Worm (Caenorhabditis elegans) whole organism, L2 larva: ENCODE data around the gene F53C11.1.

ENCODE experiments used
- C34F6.9 ChIP-seq: fragments of 150-350 bp; optimal IDR thresholded peaks from 2 replicates; lab custom pipeline; 2014; ENCODE audit warnings: missing biosample characterization, missing genetic modification characterization
- F13H6.1 ChIP-seq: sonication (generic microtip); optimal IDR thresholded peaks from 2 replicates; lab custom pipeline; 2016; ENCODE audit warnings: missing genetic modification characterization, missing compliant biosample characterization
- R02D3.7 ChIP-seq: fragments of 150-350 bp; optimal IDR thresholded peaks from 2 replicates; lab custom pipeline; 2014; ENCODE audit warnings: missing biosample characterization, missing genetic modification characterization
- Y55F3AM.14 ChIP-seq: fragments of 200-800 bp; sonication (Bioruptor generic); optimal IDR thresholded peaks from 2 replicates; lab custom pipeline; 2018; ENCODE audit warnings: mild to moderate bottlenecking, missing genetic modification characterization, missing compliant biosample characterization
- alr-1 ChIP-seq: fragments of 150-350 bp; optimal IDR thresholded peaks from 2 replicates; lab custom pipeline; 2014; ENCODE audit warnings: missing biosample characterization, missing genetic modification characterization
- aly-2 ChIP-seq: fragments of 150-350 bp; optimal IDR thresholded peaks from 2 replicates; lab custom pipeline; 2014; ENCODE audit warnings: missing biosample characterization, missing genetic modification characterization
- ceh-16 ChIP-seq: fragments of 150-350 bp; optimal IDR thresholded peaks from 2 replicates; lab custom pipeline; 2014; ENCODE audit warnings: missing biosample characterization, missing genetic modification characterization
- crh-2 ChIP-seq: sonication (generic microtip); optimal IDR thresholded peaks from 2 replicates; lab custom pipeline; 2017; ENCODE audit warnings: missing biosample characterization, missing genetic modification characterization
- egl-27 ChIP-seq: sonication (generic microtip); optimal IDR thresholded peaks from 3 replicates; lab custom pipeline; 2017; ENCODE audit warnings: missing biosample characterization, missing genetic modification reagents, missing genetic modification characterization
- elt-1 ChIP-seq: fragments of 150-350 bp; optimal IDR thresholded peaks from 2 replicates; lab custom pipeline; 2014; ENCODE audit warnings: missing biosample characterization, missing genetic modification characterization
- fos-1 ChIP-seq: fragments of 150-350 bp; optimal IDR thresholded peaks from 2 replicates; lab custom pipeline; 2014; ENCODE audit warnings: missing biosample characterization, missing genetic modification characterization
- gmeb-1 ChIP-seq: fragments of 150-350 bp; optimal IDR thresholded peaks from 2 replicates; lab custom pipeline; 2014; ENCODE audit warnings: missing biosample characterization, missing genetic modification characterization
- lin-11 ChIP-seq: fragments of 150-350 bp; sonication (generic microtip); optimal IDR thresholded peaks from 2 replicates; lab custom pipeline; 2014; ENCODE audit warnings: missing biosample characterization, missing genetic modification characterization, inconsistent platforms, mixed read lengths
- lin-13 ChIP-seq: fragments of 150-350 bp; optimal IDR thresholded peaks from 2 replicates; lab custom pipeline; 2014; ENCODE audit warnings: missing biosample characterization, missing genetic modification reagents, missing genetic modification characterization
- lin-39 ChIP-seq: fragments of 150-350 bp; optimal IDR thresholded peaks from 2 replicates; lab custom pipeline; 2014; ENCODE audit warnings: missing biosample characterization, missing genetic modification reagents, missing genetic modification characterization
- lsy-2 ChIP-seq, 2 experiments: fragments of 150-350 bp in 1 of 2; sonication (generic microtip) in 1 of 2; optimal IDR thresholded peaks; 2 replicates each; lab custom pipeline; 2014 to 2017; ENCODE audit warnings: missing biosample characterization in 2 of 2, missing genetic modification characterization in 2 of 2
- mab-5 ChIP-seq: fragments of 150-350 bp; optimal IDR thresholded peaks from 2 replicates; lab custom pipeline; 2014; ENCODE audit warnings: missing biosample characterization, missing genetic modification characterization
- mbf-1 ChIP-seq: sonication (generic microtip); optimal IDR thresholded peaks from 2 replicates; lab custom pipeline; 2017; ENCODE audit warnings: missing biosample characterization, missing genetic modification characterization
- mdl-1 ChIP-seq, 2 experiments: fragments of 150-350 bp in 1 of 2; sonication (generic microtip) in 1 of 2; optimal IDR thresholded peaks; 2 replicates each; lab custom pipeline; 2017; ENCODE audit warnings: missing biosample characterization in 2 of 2, missing genetic modification characterization in 2 of 2
- nhr-12 ChIP-seq: fragments of 150-350 bp; optimal IDR thresholded peaks from 2 replicates; lab custom pipeline; 2014; ENCODE audit warnings: missing biosample characterization, missing genetic modification characterization
- nhr-23 ChIP-seq: fragments of 150-350 bp; optimal IDR thresholded peaks from 2 replicates; lab custom pipeline; 2014; ENCODE audit warnings: missing biosample characterization, missing genetic modification reagents, missing genetic modification characterization
- nhr-25 ChIP-seq: fragments of 150-350 bp; sonication (generic microtip); optimal IDR thresholded peaks from 3 replicates; lab custom pipeline; 2014; ENCODE audit warnings: missing biosample characterization, missing genetic modification characterization
- nhr-6 ChIP-seq: fragments of 150-350 bp; optimal IDR thresholded peaks from 2 replicates; lab custom pipeline; 2014; ENCODE audit warnings: missing biosample characterization, missing genetic modification characterization
- sem-4 ChIP-seq: fragments of 150-350 bp; optimal IDR thresholded peaks from 2 replicates; lab custom pipeline; 2014; ENCODE audit warnings: missing biosample characterization, missing genetic modification reagents, missing genetic modification characterization
- skn-1 ChIP-seq: sonication (generic microtip); optimal IDR thresholded peaks from 2 replicates; lab custom pipeline; 2017; ENCODE audit warnings: missing biosample characterization, missing genetic modification characterization
- sma-3 ChIP-seq: sonication (generic microtip); optimal IDR thresholded peaks from 2 replicates; lab custom pipeline; 2016; ENCODE audit warnings: missing genetic modification reagents, missing genetic modification characterization, missing compliant biosample characterization
- sma-9 ChIP-seq, 2 experiments: fragments of 150-350 bp in 1 of 2; sonication (generic microtip) in 1 of 2; optimal IDR thresholded peaks; 2 replicates each; lab custom pipeline; 2014 to 2016; ENCODE audit warnings: missing genetic modification characterization in 2 of 2, mild to moderate bottlenecking in 1 of 2, missing biosample characterization in 1 of 2, missing compliant biosample characterization in 1 of 2, missing genetic modification reagents in 1 of 2, moderate library complexity in 1 of 2
- snpc-4 ChIP-seq: fragments of 150-350 bp; optimal IDR thresholded peaks from 2 replicates; lab custom pipeline; 2014; ENCODE audit warnings: missing biosample characterization, missing genetic modification characterization
- unc-39 ChIP-seq: fragments of 150-350 bp; optimal IDR thresholded peaks from 2 replicates; lab custom pipeline; 2014; ENCODE audit warnings: missing biosample characterization, missing genetic modification characterization
- ztf-1 ChIP-seq: fragments of 200-800 bp; sonication (Bioruptor generic); conservative IDR thresholded peaks from 2 replicates; pipeline ENCODE4 v1.3.6; 2022; ENCODE audit warnings: missing genetic modification characterization, missing compliant biosample characterization

F53C11.1 gene

ce11 chrV:13775529-13775928, at the start of gene F53C11.1:
TSS of gene F53C11.1 (plus strand) at chrV:13775796.
- no peak for TF ChIP-seq aly-2 (tag; lab: Kevin White, UChicago)
- peak; percentile 83 for TF ChIP-seq fos-1 (tag; lab: Kevin White, UChicago)

DNA sequence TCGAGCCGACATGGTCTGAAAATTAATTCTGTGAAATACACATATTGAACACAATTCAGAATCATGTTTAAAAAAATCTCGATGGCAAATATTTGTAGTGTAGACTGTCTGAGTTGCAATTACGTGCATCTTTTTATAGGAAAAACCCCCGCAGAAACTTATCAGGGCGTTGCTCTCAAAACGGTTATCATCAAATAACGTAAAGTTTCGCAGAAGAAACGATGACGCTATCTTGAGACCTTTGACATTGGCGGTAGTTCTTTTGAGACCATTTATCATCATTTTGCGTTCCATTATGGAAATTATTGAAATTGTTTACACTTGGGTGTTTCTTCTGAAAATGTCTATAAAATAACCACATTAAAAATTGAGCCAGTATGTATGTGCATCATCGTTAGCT, 44.8 kb upstream of the F53C11.1 start, which contains the start of gene dct-17:
Gene dct-17 (minus strand): TSS at position 23 of the 400 bp plus-strand sequence.
- TF ChIP-seq skn-1 (tag; lab: Kevin White, UChicago) = peak; percentile 48
- peak; percentile 91 for TF ChIP-seq fos-1 (tag; lab: Kevin White, UChicago)
- no peak for TF ChIP-seq F13H6.1 (tag; lab: Kevin White, UChicago)
- no peak for TF ChIP-seq gmeb-1 (tag; lab: Kevin White, UChicago)

DNA sequence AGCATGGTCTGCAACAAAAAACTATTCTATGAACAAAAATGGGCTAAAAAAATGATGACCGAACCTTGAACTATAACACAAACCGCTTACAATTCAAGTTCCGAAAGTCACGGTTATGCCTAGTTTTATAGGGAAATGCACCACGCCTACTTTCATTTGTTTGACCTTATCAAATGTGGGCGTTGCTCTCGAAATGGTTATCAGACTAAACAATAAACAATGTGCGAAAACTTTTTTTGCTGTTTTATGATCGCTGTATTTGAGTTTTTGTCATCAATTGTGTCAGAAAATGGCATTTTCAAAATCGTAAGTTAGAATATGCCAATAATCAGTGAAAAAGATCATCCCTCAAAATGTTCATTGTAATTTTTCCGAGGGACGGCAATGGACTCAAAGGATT, 39.4 kb upstream of the F53C11.1 start, which contains the start of gene F35E12.6:
Gene F35E12.6 (minus strand): TSS at position 101 of the 400 bp plus-strand sequence.
- no peak for TF ChIP-seq nhr-12 (tag; lab: Kevin White, UChicago)
- peak; percentile 19 for TF ChIP-seq fos-1 (tag; lab: Kevin White, UChicago)
- no peak for TF ChIP-seq nhr-23
- no peak for TF ChIP-seq lsy-2 (tag; optimal IDR thresholded peaks at IDR 0.05; lab: Kevin White, UChicago)
- TF ChIP-seq sma-3 = no peak

- TF ChIP-seq mab-5 (tag; lab: Kevin White, UChicago) = no peak
These were observed 37.2 kb upstream of the F53C11.1 start, which contains the start of gene irg-5 for ce11 chrV:13738374-13738773. TSS of gene irg-5 (minus strand) at chrV:13738474.

DNA sequence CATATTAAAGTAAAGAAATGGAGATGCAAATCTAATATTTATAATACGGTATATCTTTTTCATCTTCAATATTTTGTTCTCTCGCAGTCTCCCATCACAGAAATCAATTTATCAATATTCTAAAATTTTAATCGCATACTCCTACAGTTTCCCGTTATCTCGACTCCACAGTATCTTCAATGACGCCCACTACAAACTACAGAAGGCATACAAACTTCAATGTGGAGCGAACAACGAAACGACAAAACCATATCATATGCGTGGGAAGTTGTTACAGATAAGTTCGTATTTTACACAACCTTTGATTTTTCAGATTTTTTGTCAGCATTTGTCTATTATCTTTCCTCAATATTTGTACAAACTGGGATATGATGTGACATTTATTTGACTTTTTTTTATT, 35.7 kb upstream of the F53C11.1 start:
- peak; percentile 40 for TF ChIP-seq sma-9 (GFP tag; optimal IDR thresholded peaks at IDR 0.05; lab: Kevin White, UChicago)
- TF ChIP-seq sma-9 (tag; optimal IDR thresholded peaks at IDR 0.05; lab: Kevin White, UChicago) = no peak
- no peak for TF ChIP-seq nhr-6 (tag; lab: Kevin White, UChicago)
- TF ChIP-seq fos-1 (tag; lab: Kevin White, UChicago) = peak; percentile 51
- TF ChIP-seq, all 48 proteins: peak for 2

DNA sequence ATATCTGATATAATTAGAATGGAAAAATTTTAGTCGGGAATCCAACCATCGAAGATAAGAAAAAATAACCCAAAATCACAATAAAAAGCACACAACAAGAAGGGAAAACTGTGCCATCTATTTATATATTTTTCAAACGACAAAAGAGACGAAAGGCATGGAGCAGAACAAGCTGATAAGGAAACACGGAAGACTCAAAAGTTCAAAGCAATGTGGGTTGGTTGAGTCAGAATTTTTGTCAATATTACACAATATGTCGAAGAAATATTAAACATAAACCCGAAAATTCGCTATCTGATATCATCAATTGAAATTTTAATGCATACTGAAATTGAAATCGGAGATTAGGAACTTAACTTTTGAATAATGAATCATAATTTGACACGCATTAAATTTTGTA, 30.7 kb upstream of the F53C11.1 start, which contains the start of gene F35E12.9:
Gene F35E12.9 (minus strand): TSS at position 227 of the 400 bp plus-strand sequence.
- TF ChIP-seq egl-27 (no peak), crh-2 (tag; lab: Kevin White, UChicago) (peak; percentile 20), unc-39 (tag; lab: Kevin White, UChicago) (no peak), skn-1 (tag; lab: Kevin White, UChicago) (peak; percentile 46), R02D3.7 (no peak), sma-9 (GFP tag; optimal IDR thresholded peaks at IDR 0.05; lab: Kevin White, UChicago) (peak; percentile 22), sma-9 (tag; optimal IDR thresholded peaks at IDR 0.05; lab: Kevin White, UChicago) (no peak), nhr-25 (tag; lab: Kevin White, UChicago) (no peak), gmeb-1 (tag; lab: Kevin White, UChicago) (peak; percentile 40), F13H6.1 (tag; lab: Kevin White, UChicago) (peak; percentile 3), fos-1 (tag; lab: Kevin White, UChicago) (peak; percentile 98)

- TF ChIP-seq lin-13 (GFP tag; lab: Kevin White, UChicago) = no peak
- TF ChIP-seq lin-39 = no peak
- no peak for TF ChIP-seq elt-1 (tag; lab: Kevin White, UChicago)
- no peak for TF ChIP-seq lsy-2 (tag; optimal IDR thresholded peaks at IDR 0.05; lab: Kevin White, UChicago)
- no peak for TF ChIP-seq alr-1 (tag; lab: Kevin White, UChicago)
- TF ChIP-seq mbf-1 (tag; lab: Kevin White, UChicago) = no peak
- no peak for TF ChIP-seq ztf-1 (GFP tag; lab: Robert Waterston, UW)
- no peak for TF ChIP-seq mdl-1 (tag; optimal IDR thresholded peaks at IDR 0.05; lab: Kevin White, UChicago)
- no peak for TF ChIP-seq C34F6.9 (tag; lab: Kevin White, UChicago)
- no peak for TF ChIP-seq snpc-4 (tag; lab: Kevin White, UChicago)
- no peak for TF ChIP-seq sem-4 (tag; lab: Kevin White, UChicago)
- no peak for TF ChIP-seq lin-11 (tag; lab: Kevin White, UChicago)
- no peak for TF ChIP-seq nhr-25 (tag; lab: Kevin White, UChicago)
- TF ChIP-seq Y55F3AM.14 (GFP tag; lab: Kevin White, UChicago) = no peak
- TF ChIP-seq nhr-23 = no peak
- TF ChIP-seq ceh-16 (tag; lab: Kevin White, UChicago) = no peak
These were observed 26.9 kb upstream of the F53C11.1 start, which contains the start of gene F35E12.10 for ce11 chrV:13748658-13749057. TSS of gene F35E12.10 (minus strand) at chrV:13748758.
